Fruit fly (Drosophila melanogaster) whole organism, embryonic: ENCODE measurements around the gene STUB1.
A peak's percentile ranks its signal among the peaks of the same experiment; 100 is the strongest.

Experiments
- Antp ChIP-seq: fragments of 200-800 bp; sonication (Bioruptor generic); optimal IDR thresholded peaks from 3 replicates; lab custom pipeline; 2016; ENCODE audit warnings: missing biosample characterization, missing genetic modification characterization
- Atf6 ChIP-seq: fragments of 200-800 bp; sonication (Bioruptor generic); IDR thresholded peaks from 2 replicates; pipeline ENCODE4 v1.3.6; 2022; ENCODE audit warnings: missing biosample characterization, missing genetic modification characterization
- B-H2 ChIP-seq: fragments of 200-800 bp; sonication (Bioruptor generic); optimal IDR thresholded peaks from 2 replicates; lab custom pipeline; 2018; ENCODE audit warnings: missing biosample characterization, mild to moderate bottlenecking, missing genetic modification characterization
- CG10209 ChIP-seq: fragments of 200-800 bp; sonication (Bioruptor generic); optimal IDR thresholded peaks from 3 replicates; lab custom pipeline; 2017; ENCODE audit warnings: missing biosample characterization, mild to moderate bottlenecking, missing genetic modification characterization, missing genetic modification reagents
- CG10654 ChIP-seq: fragments of 200-800 bp; sonication (Bioruptor generic); optimal IDR thresholded peaks from 2 replicates; lab custom pipeline; 2016; ENCODE audit warnings: missing biosample characterization, missing genetic modification characterization
- CG12391 ChIP-seq: fragments of 200-800 bp; sonication (Bioruptor generic); optimal IDR thresholded peaks from 3 replicates; lab custom pipeline; 2018; ENCODE audit warnings: missing biosample characterization, mild to moderate bottlenecking, missing genetic modification characterization, moderate library complexity
- CG13775 ChIP-seq: fragments of 200-800 bp; sonication (Bioruptor generic); optimal IDR thresholded peaks from 3 replicates; lab custom pipeline; 2017; ENCODE audit warnings: missing biosample characterization, mild to moderate bottlenecking, missing genetic modification characterization
- CG15269 ChIP-seq: fragments of 200-800 bp; sonication (Bioruptor generic); optimal IDR thresholded peaks from 2 replicates; lab custom pipeline; 2018; ENCODE audit warnings: missing biosample characterization, mild to moderate bottlenecking, missing genetic modification characterization, moderate library complexity
- CG17829 ChIP-seq: fragments of 200-800 bp; optimal IDR thresholded peaks from 2 replicates; lab custom pipeline; 2019; ENCODE audit warnings: missing biosample characterization, mild to moderate bottlenecking, missing genetic modification characterization, moderate library complexity
- CG18262 ChIP-seq: fragments of 200-800 bp; optimal IDR thresholded peaks from 3 replicates; lab custom pipeline; 2019; ENCODE audit warnings: missing biosample characterization, mild to moderate bottlenecking, missing genetic modification characterization, moderate library complexity
- CG18476 ChIP-seq: fragments of 200-800 bp; sonication (Bioruptor generic); optimal IDR thresholded peaks from 2 replicates; lab custom pipeline; 2016; ENCODE audit warnings: missing biosample characterization, mild to moderate bottlenecking, missing genetic modification characterization
- CG3163 ChIP-seq: fragments of 200-800 bp; sonication (Bioruptor generic); optimal IDR thresholded peaks from 3 replicates; lab custom pipeline; 2016; ENCODE audit warnings: missing biosample characterization, missing genetic modification characterization
- CG32772 ChIP-seq: fragments of 200-800 bp; sonication (Bioruptor generic); IDR thresholded peaks from 2 replicates; pipeline ENCODE4 v1.3.6; 2022; ENCODE audit warnings: missing biosample characterization, missing genetic modification characterization
- CG3281 ChIP-seq: fragments of 200-800 bp; sonication (Bioruptor generic); optimal IDR thresholded peaks from 3 replicates; lab custom pipeline; 2017; ENCODE audit warnings: missing biosample characterization, mild to moderate bottlenecking, missing genetic modification characterization
- CG6654 ChIP-seq: fragments of 200-800 bp; sonication (Bioruptor generic); optimal IDR thresholded peaks from 2 replicates; lab custom pipeline; 2017; ENCODE audit warnings: missing biosample characterization, mild to moderate bottlenecking, missing genetic modification characterization
- CG9797 ChIP-seq: fragments of 200-800 bp; sonication (Bioruptor generic); optimal IDR thresholded peaks from 3 replicates; lab custom pipeline; 2018; ENCODE audit warnings: missing biosample characterization, mild to moderate bottlenecking, missing genetic modification characterization
- CoRest ChIP-seq: fragments of 200-800 bp; sonication (Bioruptor generic); optimal IDR thresholded peaks from 3 replicates; lab custom pipeline; 2018; ENCODE audit warnings: missing biosample characterization, mild to moderate bottlenecking, missing genetic modification characterization, moderate library complexity
- Dp ChIP-seq: fragments of 200-800 bp; sonication (Bioruptor generic); optimal IDR thresholded peaks from 2 replicates; lab custom pipeline; 2018; ENCODE audit warnings: missing biosample characterization, mild to moderate bottlenecking, missing genetic modification characterization, moderate library complexity
- Hr3 ChIP-seq: fragments of 200-800 bp; sonication (Bioruptor generic); optimal IDR thresholded peaks from 3 replicates; lab custom pipeline; 2016; ENCODE audit warnings: missing biosample characterization, missing genetic modification characterization
- Med ChIP-seq: fragments of 200-800 bp; sonication (Bioruptor generic); peaks from one replicate; lab custom pipeline; 2016; ENCODE audit warnings: missing biosample characterization, missing genetic modification characterization, mild to moderate bottlenecking, inconsistent platforms, moderate library complexity
- NfI ChIP-seq: fragments of 200-800 bp; sonication (Bioruptor generic); optimal IDR thresholded peaks from 3 replicates; lab custom pipeline; 2018; ENCODE audit warnings: missing biosample characterization, mild to moderate bottlenecking, missing genetic modification characterization, moderate library complexity
- Six4 ChIP-seq: fragments of 200-800 bp; sonication (Bioruptor generic); optimal IDR thresholded peaks from 2 replicates; lab custom pipeline; 2016; ENCODE audit warnings: missing biosample characterization, missing genetic modification characterization
- ac ChIP-seq: fragments of 200-800 bp; sonication (Bioruptor generic); optimal IDR thresholded peaks from 3 replicates; lab custom pipeline; 2017; ENCODE audit warnings: missing biosample characterization, mild to moderate bottlenecking, missing genetic modification characterization
- cad ChIP-seq: fragments of >200 bp; optimal IDR thresholded peaks from 2 replicates; lab custom pipeline; 2017; ENCODE audit warnings: missing biosample characterization, missing genetic modification characterization
- chif ChIP-seq, 2 experiments: fragments of 200-800 bp; sonication (Bioruptor generic); optimal IDR thresholded peaks; 3 replicates each; lab custom pipeline; 2016; ENCODE audit warnings: missing biosample characterization in 2 of 2, missing genetic modification characterization in 2 of 2
- ewg ChIP-seq: fragments of 200-800 bp; sonication (Bioruptor generic); optimal IDR thresholded peaks from 3 replicates; lab custom pipeline; 2017; ENCODE audit warnings: mild to moderate bottlenecking, missing biosample characterization, missing genetic modification reagents, missing genetic modification characterization
- fu2 ChIP-seq: fragments of 200-800 bp; sonication (Bioruptor generic); optimal IDR thresholded peaks from 2 replicates; lab custom pipeline; 2016; ENCODE audit warnings: missing biosample characterization, missing genetic modification characterization
- her ChIP-seq: fragments of 200-800 bp; sonication (Bioruptor generic); optimal IDR thresholded peaks from 2 replicates; lab custom pipeline; 2016; ENCODE audit warnings: missing biosample characterization, missing genetic modification characterization
- jigr1 ChIP-seq: fragments of 200-800 bp; sonication (Bioruptor generic); IDR thresholded peaks from 3 replicates; pipeline ENCODE4 v1.3.6; 2022; ENCODE audit warnings: missing biosample characterization, missing genetic modification characterization
- kah ChIP-seq: fragments of 200-800 bp; sonication (Bioruptor generic); optimal IDR thresholded peaks from 2 replicates; lab custom pipeline; 2018; ENCODE audit warnings: missing biosample characterization, mild to moderate bottlenecking, missing genetic modification characterization
- lilli ChIP-seq: fragments of 200-800 bp; sonication (Bioruptor generic); optimal IDR thresholded peaks from 3 replicates; lab custom pipeline; 2016; ENCODE audit warnings: missing biosample characterization, missing genetic modification characterization
- mirr ChIP-seq: fragments of 200-800 bp; sonication (Bioruptor generic); optimal IDR thresholded peaks from 3 replicates; lab custom pipeline; 2018; ENCODE audit warnings: missing biosample characterization, mild to moderate bottlenecking, missing genetic modification characterization
- otp ChIP-seq: fragments of 200-800 bp; sonication (Bioruptor generic); IDR thresholded peaks from 3 replicates; pipeline ENCODE4, ENCODE4 v1.3.6; 2022; ENCODE audit warnings: missing biosample characterization, missing genetic modification characterization
- pan ChIP-seq, 4 experiments: fragments of >200 bp in 3 of 4; fragments of 200-800 bp in 1 of 4; sonication (Bioruptor generic) in 1 of 4; optimal IDR thresholded peaks in 3 of 4; IDR thresholded peaks in 1 of 4; 2 replicates each; pipeline versions ENCODE4 v1.3.6 to Lab custom; 2017 to 2022; ENCODE audit warnings: missing biosample characterization in 2 of 4, missing genetic modification characterization in 2 of 4, mixed read lengths in 1 of 4
- ranshi ChIP-seq: fragments of 200-800 bp; sonication (Bioruptor generic); IDR thresholded peaks from 2 replicates; pipeline ENCODE4 v1.3.6; 2022; ENCODE audit warnings: missing biosample characterization, missing genetic modification characterization
- sc ChIP-seq, 3 experiments: fragments of >200 bp in 2 of 3; fragments of 200-800 bp in 1 of 3; sonication (Bioruptor generic) in 1 of 3; optimal IDR thresholded peaks; 2 replicates in 2 of 3; 3 replicates in 1 of 3; lab custom pipeline; 2017; ENCODE audit warnings: mild to moderate bottlenecking in 1 of 3, missing biosample characterization in 1 of 3, missing genetic modification characterization in 1 of 3, missing genetic modification reagents in 1 of 3
- scrt ChIP-seq: fragments of 200-800 bp; sonication (Bioruptor generic); optimal IDR thresholded peaks from 2 replicates; lab custom pipeline; 2018; ENCODE audit warnings: missing biosample characterization, mild to moderate bottlenecking, missing genetic modification characterization, moderate library complexity
- shn ChIP-seq: fragments of 200-800 bp; sonication (Bioruptor generic); optimal IDR thresholded peaks from 3 replicates; lab custom pipeline; 2016; ENCODE audit warnings: missing biosample characterization, missing genetic modification characterization
- slbo ChIP-seq: fragments of 200-800 bp; sonication (Bioruptor generic); IDR thresholded peaks from 2 replicates; pipeline ENCODE4 v1.3.6; 2022; ENCODE audit warnings: missing biosample characterization, missing genetic modification characterization
- slou ChIP-seq: fragments of 200-800 bp; sonication (Bioruptor generic); optimal IDR thresholded peaks from 3 replicates; lab custom pipeline; 2016; ENCODE audit warnings: missing biosample characterization, missing genetic modification characterization
- ttk ChIP-seq: fragments of 200-800 bp; sonication (Bioruptor generic); IDR thresholded peaks from 2 replicates; pipeline ENCODE4 v2.1.2; 2022; ENCODE audit warnings: missing biosample characterization, missing genetic modification characterization
- z ChIP-seq: fragments of 200-800 bp; sonication (Bioruptor generic); IDR thresholded peaks from 3 replicates; pipeline ENCODE4 v1.3.6; 2022; ENCODE audit warnings: missing biosample characterization, missing genetic modification characterization

STUB1 gene

dm6 chr2L:10430802-10431476 is 6.4 kb upstream of the STUB1 start, which contains the start of the genes Bug22 and TfIIB (continued):
- no peak for TF ChIP-seq pan (optimal IDR thresholded peaks at IDR 0.05; lab: Kevin White, UChicago)
- peak in 1 of 2 experiments; percentile 76 for TF ChIP-seq pan (GFP tag; optimal IDR thresholded peaks at IDR 0.05 in 1 of 2, IDR thresholded peaks at IDR 0.05 in 1 of 2)
- peak; percentile 94 for TF ChIP-seq Med (GFP tag; lab: Kevin White, UChicago)
- TF ChIP-seq Atf6 = peak; percentile 61
- TF ChIP-seq lilli = peak; percentile 86
- TF ChIP-seq CG18476 (GFP tag; lab: Kevin White, UChicago) = peak; percentile 57
- peak; percentile 72 for TF ChIP-seq CG18262
- peak; percentile 71 for TF ChIP-seq shn (GFP tag; lab: Kevin White, UChicago)
- TF ChIP-seq her (GFP tag; lab: Kevin White, UChicago) = peak; percentile 25
- peak; percentile 35 to 41 for TF ChIP-seq chif (GFP tag; optimal IDR thresholded peaks at IDR 0.05; lab: Kevin White, UChicago)
- peak; percentile 52 for TF ChIP-seq CG10209 (GFP tag; lab: Kevin White, UChicago)
- TF ChIP-seq CoRest = peak; percentile 76
- TF ChIP-seq slbo (GFP tag; lab: Robert Waterston, UW) = peak; percentile 86
- TF ChIP-seq B-H2 (GFP tag; lab: Kevin White, UChicago) = peak; percentile 76
- peak; percentile 48 for TF ChIP-seq scrt (GFP tag; lab: Kevin White, UChicago)
- TF ChIP-seq Dp = peak; percentile 6
- TF ChIP-seq otp (GFP tag; lab: Robert Waterston, UW) = peak; percentile 78; the same call in 2 of the 3 replicates
- TF ChIP-seq slou = peak; percentile 62
- peak; percentile 61 for TF ChIP-seq ttk
- TF ChIP-seq cad (GFP tag; lab: Kevin White, UChicago) = no peak
- peak; percentile 71 for TF ChIP-seq Antp
- TF ChIP-seq ac (GFP tag; lab: Kevin White, UChicago) = no peak
- TF ChIP-seq CG17829 = peak; percentile 80
- TF ChIP-seq Hr3 = peak; percentile 73
- TF ChIP-seq CG13775 = peak; percentile 77
- TF ChIP-seq jigr1 (GFP tag; lab: Robert Waterston, UW) = no peak
- TF ChIP-seq z (GFP tag; lab: Robert Waterston, UW) = no peak
- peak; percentile 45 for TF ChIP-seq mirr (GFP tag; lab: Kevin White, UChicago)
- no peak for TF ChIP-seq CG6654 (GFP tag; lab: Kevin White, UChicago)
- TF ChIP-seq ewg = peak; percentile 49
- peak; percentile 88 for TF ChIP-seq CG12391
- TF ChIP-seq sc (optimal IDR thresholded peaks at IDR 0.05; lab: Kevin White, UChicago) = no peak
- no peak for TF ChIP-seq sc (GFP tag; optimal IDR thresholded peaks at IDR 0.05; lab: Kevin White, UChicago)
- 0 out of 2 replicates have a peak, but pooled peaks have one; percentile 64 for TF ChIP-seq ranshi (GFP tag; lab: Robert Waterston, UW)
- TF ChIP-seq CG9797 = peak; percentile 32
- no peak for TF ChIP-seq kah (GFP tag; lab: Kevin White, UChicago)
- TF ChIP-seq CG15269 (tag; lab: Kevin White, UChicago) = no peak
- TF ChIP-seq NfI = peak; percentile 82
- TF ChIP-seq fu2 = peak; percentile 34
- peak; percentile 50 for TF ChIP-seq CG10654 (GFP tag; lab: Kevin White, UChicago)
- TF ChIP-seq CG32772 (GFP tag; lab: Robert Waterston, UW) = peak; percentile 45; the same call in 1 of the 2 replicates
- TF ChIP-seq CG3163 = peak; percentile 5
- TF ChIP-seq CG3281 (GFP tag; lab: Kevin White, UChicago) = peak; percentile 65
- TF ChIP-seq Six4 (GFP tag; lab: Kevin White, UChicago) = peak; percentile 55
